Worm (Caenorhabditis elegans) whole organism, young adult: Measurements from ENCODE around the gene T04A11.1.

Experiments
- B0261.1 ChIP-seq: sonication (generic microtip); optimal IDR thresholded peaks from 2 replicates; lab custom pipeline; 2016; ENCODE audit warnings: mild to moderate bottlenecking, missing genetic modification characterization, moderate library complexity, missing compliant biosample characterization
- B0336.3 ChIP-seq: fragments of 200-800 bp; sonication (Bioruptor generic); IDR thresholded peaks from 2 replicates; pipeline ENCODE4 v1.3.6; 2022; ENCODE audit warnings: missing genetic modification characterization, missing compliant biosample characterization
- F22D6.2 ChIP-seq: sonication (generic microtip); optimal IDR thresholded peaks from 2 replicates; lab custom pipeline; 2016; ENCODE audit warnings: mild to moderate bottlenecking, missing genetic modification characterization, missing compliant biosample characterization
- F33H1.4 ChIP-seq: fragments of 200-800 bp; sonication (Bioruptor generic); IDR thresholded peaks from 2 replicates; pipeline ENCODE4 v1.3.6; 2022; ENCODE audit warnings: missing genetic modification reagents, missing genetic modification characterization, missing compliant biosample characterization
- F55B11.4 ChIP-seq: sonication (generic microtip); optimal IDR thresholded peaks from 2 replicates; lab custom pipeline; 2016; ENCODE audit warnings: missing compliant biosample characterization, missing genetic modification characterization, borderline replicate concordance; ENCODE audit not compliant: insufficient read depth
- F57A8.1 ChIP-seq: fragments of 200-800 bp; sonication (Bioruptor generic); optimal IDR thresholded peaks from 2 replicates; lab custom pipeline; 2018; ENCODE audit warnings: mild to moderate bottlenecking, missing genetic modification characterization, moderate library complexity, missing compliant biosample characterization
- T07F8.4 ChIP-seq: sonication (generic microtip); optimal IDR thresholded peaks from 2 replicates; lab custom pipeline; 2016; ENCODE audit warnings: mild to moderate bottlenecking, missing genetic modification characterization, moderate library complexity, missing compliant biosample characterization
- ZK185.1 ChIP-seq: sonication (generic microtip); optimal IDR thresholded peaks from 2 replicates; lab custom pipeline; 2016; ENCODE audit warnings: mild to moderate bottlenecking, missing genetic modification characterization, missing compliant biosample characterization; ENCODE audit not compliant: poor library complexity, severe bottlenecking
- aptf-2 ChIP-seq: fragments of 200-800 bp; sonication (Bioruptor generic); conservative IDR thresholded peaks from 2 replicates; pipeline ENCODE4 v1.3.6; 2022; ENCODE audit warnings: missing genetic modification reagents, missing genetic modification characterization, missing compliant biosample characterization
- aptf-3 ChIP-seq: fragments of 200-800 bp; sonication (Bioruptor generic); IDR thresholded peaks from 2 replicates; pipeline ENCODE4 v1.3.6; 2022; ENCODE audit warnings: missing genetic modification characterization, missing compliant biosample characterization
- athp-1 ChIP-seq: sonication (generic microtip); optimal IDR thresholded peaks from 2 replicates; lab custom pipeline; 2017; ENCODE audit warnings: mild to moderate bottlenecking, missing genetic modification characterization, missing compliant biosample characterization
- attf-3 ChIP-seq: fragments of 200-800 bp; sonication (Bioruptor generic); conservative IDR thresholded peaks from 2 replicates; pipeline ENCODE4 v1.3.6; 2022; ENCODE audit warnings: missing genetic modification reagents, missing genetic modification characterization, missing compliant biosample characterization
- attf-6 ChIP-seq: fragments of 200-800 bp; sonication (Bioruptor generic); IDR thresholded peaks from 2 replicates; pipeline ENCODE4 v1.3.6; 2022; ENCODE audit warnings: missing genetic modification reagents, missing genetic modification characterization, missing compliant biosample characterization
- bed-1 ChIP-seq: fragments of 200-800 bp; sonication (Bioruptor generic); IDR thresholded peaks from 2 replicates; pipeline ENCODE4 v1.3.6; 2022; ENCODE audit warnings: missing genetic modification reagents, missing genetic modification characterization, missing compliant biosample characterization
- bed-2 ChIP-seq: fragments of 200-800 bp; sonication (Bioruptor generic); IDR thresholded peaks from 2 replicates; pipeline ENCODE4 v1.3.6; 2022; ENCODE audit warnings: missing genetic modification reagents, missing genetic modification characterization, missing compliant biosample characterization
- ceh-100 ChIP-seq: fragments of 200-800 bp; sonication (Bioruptor generic); IDR thresholded peaks from 2 replicates; pipeline ENCODE4 v1.3.6; 2022; ENCODE audit warnings: missing genetic modification reagents, missing genetic modification characterization, missing compliant biosample characterization
- dox-1 ChIP-seq: fragments of 200-800 bp; sonication (Bioruptor generic); IDR thresholded peaks from 2 replicates; pipeline ENCODE4 v1.3.6; 2022; ENCODE audit warnings: missing genetic modification reagents, missing genetic modification characterization, missing compliant biosample characterization
- dpff-1 ChIP-seq: sonication (generic microtip); optimal IDR thresholded peaks from 2 replicates; lab custom pipeline; 2017; ENCODE audit warnings: mild to moderate bottlenecking, missing genetic modification characterization, missing compliant biosample characterization
- efl-1 ChIP-seq: fragments of 150-350 bp; optimal IDR thresholded peaks from 2 replicates; lab custom pipeline; 2014; ENCODE audit warnings: missing biosample characterization, missing genetic modification reagents, missing genetic modification characterization
- hlh-26 ChIP-seq: fragments of 200-800 bp; sonication (Bioruptor generic); conservative IDR thresholded peaks from 2 replicates; pipeline ENCODE4 v1.3.6; 2022; ENCODE audit warnings: missing genetic modification reagents, missing genetic modification characterization, missing compliant biosample characterization
- lag-1 ChIP-seq: fragments of 200-800 bp; sonication (Bioruptor generic); IDR thresholded peaks from 2 replicates; pipeline ENCODE4 v1.3.6; 2022; ENCODE audit warnings: missing genetic modification reagents, missing genetic modification characterization, missing compliant biosample characterization
- lin-40 ChIP-seq: sonication (generic microtip); optimal IDR thresholded peaks from 2 replicates; lab custom pipeline; 2016; ENCODE audit warnings: missing genetic modification characterization, mild to moderate bottlenecking, missing compliant biosample characterization, missing genotype, missing genetic modification reagents
- lsl-1 ChIP-seq: fragments of 200-800 bp; sonication (Bioruptor generic); optimal IDR thresholded peaks from 2 replicates; lab custom pipeline; 2018; ENCODE audit warnings: mild to moderate bottlenecking, missing genetic modification characterization, moderate library complexity, missing compliant biosample characterization
- madf-10 ChIP-seq: sonication (generic microtip); optimal IDR thresholded peaks from 2 replicates; lab custom pipeline; 2016; ENCODE audit warnings: mild to moderate bottlenecking, missing genetic modification characterization, missing compliant biosample characterization
- madf-3 ChIP-seq: fragments of 200-800 bp; sonication (Bioruptor generic); IDR thresholded peaks from 2 replicates; pipeline ENCODE4 v1.3.6; 2022; ENCODE audit warnings: missing genetic modification reagents, missing genetic modification characterization, missing compliant biosample characterization
- mel-28 ChIP-seq: sonication (generic microtip); optimal IDR thresholded peaks from 2 replicates; lab custom pipeline; 2016; ENCODE audit warnings: borderline replicate concordance, mild to moderate bottlenecking, missing genetic modification characterization, missing compliant biosample characterization
- mes-4 ChIP-seq: sonication (generic microtip); optimal IDR thresholded peaks from 2 replicates; lab custom pipeline; 2016; ENCODE audit warnings: missing genotype, missing genetic modification characterization, missing compliant biosample characterization
- mxl-1 ChIP-seq: sonication (generic microtip); optimal IDR thresholded peaks from 2 replicates; lab custom pipeline; 2016; ENCODE audit warnings: missing genetic modification characterization, missing compliant biosample characterization
- nfya-2 ChIP-seq: fragments of 200-800 bp; sonication (Bioruptor generic); IDR thresholded peaks from 2 replicates; pipeline ENCODE4 v1.3.6; 2022; ENCODE audit warnings: missing genetic modification reagents, missing genetic modification characterization, missing compliant biosample characterization
- nfyb-1 ChIP-seq: fragments of 200-800 bp; sonication (Bioruptor generic); IDR thresholded peaks from 2 replicates; pipeline ENCODE4 v1.3.6; 2022; ENCODE audit warnings: missing genetic modification reagents, missing genetic modification characterization, missing compliant biosample characterization
- nhr-27 ChIP-seq: fragments of 200-800 bp; sonication (Bioruptor generic); optimal IDR thresholded peaks from 2 replicates; lab custom pipeline; 2018; ENCODE audit warnings: mild to moderate bottlenecking, missing genetic modification characterization, moderate library complexity, missing compliant biosample characterization
- nhr-90 ChIP-seq: sonication (generic microtip); optimal IDR thresholded peaks from 2 replicates; lab custom pipeline; 2016; ENCODE audit warnings: missing genotype, mild to moderate bottlenecking, missing genetic modification characterization, missing compliant biosample characterization
- rcor-1 ChIP-seq: fragments of 200-800 bp; sonication (Bioruptor generic); IDR thresholded peaks from 2 replicates; pipeline ENCODE4 v1.3.6; 2022; ENCODE audit warnings: missing genetic modification reagents, missing genetic modification characterization, missing compliant biosample characterization
- sdz-38 ChIP-seq: sonication (generic microtip); optimal IDR thresholded peaks from 2 replicates; lab custom pipeline; 2016; ENCODE audit warnings: missing genotype, missing genetic modification characterization, missing compliant biosample characterization
- snpc-3.4 ChIP-seq: sonication (generic microtip); optimal IDR thresholded peaks from 2 replicates; lab custom pipeline; 2017; ENCODE audit warnings: missing genetic modification characterization, mild to moderate bottlenecking, missing compliant biosample characterization, antibody characterized with exemption, moderate library complexity, missing genotype, missing genetic modification reagents
- snpc-4 ChIP-seq, 5 experiments: fragments of 150-350 bp in 1 of 5; sonication (generic microtip) in 4 of 5; optimal IDR thresholded peaks; 2 replicates each; lab custom pipeline; 2014 to 2018; ENCODE audit warnings: missing genetic modification characterization in 5 of 5, missing biosample characterization in 3 of 5, antibody characterized with exemption in 2 of 5, mild to moderate bottlenecking in 2 of 5, missing compliant biosample characterization in 2 of 5, missing genotype in 2 of 5, moderate library complexity in 2 of 5, missing genetic modification reagents in 1 of 5
- sptf-2 ChIP-seq: fragments of 200-800 bp; sonication (Bioruptor generic); optimal IDR thresholded peaks from 2 replicates; lab custom pipeline; 2018; ENCODE audit warnings: mild to moderate bottlenecking, missing genetic modification characterization, missing compliant biosample characterization
- zim-3 ChIP-seq: sonication (generic microtip); optimal IDR thresholded peaks from 2 replicates; lab custom pipeline; 2017; ENCODE audit warnings: mild to moderate bottlenecking, missing genetic modification characterization, moderate library complexity, missing compliant biosample characterization
- ztf-22 ChIP-seq: fragments of 200-800 bp; sonication (Bioruptor generic); optimal IDR thresholded peaks from 2 replicates; lab custom pipeline; 2018; ENCODE audit warnings: mild to moderate bottlenecking, missing genetic modification characterization, moderate library complexity, missing compliant biosample characterization
- ztf-6 ChIP-seq: fragments of 200-800 bp; sonication (Bioruptor generic); IDR thresholded peaks from 2 replicates; pipeline ENCODE4 v1.3.6; 2022; ENCODE audit warnings: missing genetic modification reagents, missing genetic modification characterization, missing compliant biosample characterization

Gene T04A11.1

DNA sequence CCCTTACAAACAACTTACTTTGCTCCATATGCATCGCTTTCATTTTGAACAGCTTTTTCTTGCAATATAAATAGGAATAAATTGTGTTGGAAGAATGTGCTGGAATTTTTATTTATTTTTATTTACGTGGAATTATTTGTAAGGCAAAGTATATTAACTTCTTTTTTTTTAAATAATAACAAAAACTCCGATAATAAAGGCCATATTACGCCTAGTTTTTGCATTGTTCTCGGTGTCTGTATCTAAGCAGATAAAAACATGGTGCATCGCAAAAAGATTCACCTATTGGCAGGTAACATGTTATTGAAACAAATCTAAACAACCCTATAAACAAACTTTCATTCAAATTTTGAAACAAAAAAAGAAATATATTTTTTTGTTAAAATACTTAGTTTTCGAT lies 13.5 kb downstream of the T04A11.1 start, which contains the start of gene C25G4.8:
Gene C25G4.8, minus strand, starts transcription at position 101 of the 400 bp plus-strand sequence.
- no peak for TF ChIP-seq F55B11.4
- TF ChIP-seq bed-2 (GFP tag; lab: Robert Waterston, UW) = no peak
- TF ChIP-seq lsl-1 (GFP tag; lab: Kevin White, UChicago) = no peak
- TF ChIP-seq bed-1 = no peak
- TF ChIP-seq ztf-22 (GFP tag; lab: Kevin White, UChicago) = no peak
- no peak for TF ChIP-seq attf-3
- no peak for TF ChIP-seq madf-10 (tag; lab: Kevin White, UChicago)
- TF ChIP-seq sptf-2 (GFP tag; lab: Kevin White, UChicago) = no peak
- TF ChIP-seq rcor-1 (GFP tag; lab: Robert Waterston, UW) = no peak
- no peak for TF ChIP-seq lin-40 (tag; lab: Kevin White, UChicago)
- TF ChIP-seq nfya-2 (GFP tag; lab: Robert Waterston, UW) = no peak
- TF ChIP-seq B0336.3 (GFP tag; lab: Robert Waterston, UW) = no peak
- TF ChIP-seq ZK185.1 (tag; lab: Kevin White, UChicago) = no peak
- TF ChIP-seq ztf-6 (GFP tag; lab: Robert Waterston, UW) = no peak
- no peak for TF ChIP-seq T07F8.4
- no peak for TF ChIP-seq snpc-4 (GFP tag; optimal IDR thresholded peaks at IDR 0.05; lab: Kevin White, UChicago)
- no peak for TF ChIP-seq snpc-4 (tag; optimal IDR thresholded peaks at IDR 0.05; lab: Kevin White, UChicago)
- TF ChIP-seq mxl-1 = no peak
- TF ChIP-seq sdz-38 (tag; lab: Kevin White, UChicago) = no peak
- TF ChIP-seq nhr-27 (tag; lab: Kevin White, UChicago) = no peak
- TF ChIP-seq nhr-90 (tag; lab: Kevin White, UChicago) = no peak
- TF ChIP-seq, all 124 proteins: peak for 0

ce11 chrIV:12456613-12457012 lies 20.2 kb downstream of the T04A11.1 start, which contains the start of gene C25G4.7:
TSS of gene C25G4.7 (plus strand) at chrIV:12456913.
- no peak for TF ChIP-seq aptf-3 (GFP tag; lab: Robert Waterston, UW)
- no peak for TF ChIP-seq snpc-3.4 (tag; lab: Kevin White, UChicago)
- TF ChIP-seq dox-1 = no peak
- no peak for TF ChIP-seq zim-3
- no peak for TF ChIP-seq mel-28
- TF ChIP-seq F22D6.2 = no peak
- TF ChIP-seq dpff-1 (tag; lab: Kevin White, UChicago) = no peak
- no peak for TF ChIP-seq sptf-2 (GFP tag; lab: Kevin White, UChicago)
- no peak for TF ChIP-seq F57A8.1
- no peak for TF ChIP-seq B0261.1 (tag; lab: Kevin White, UChicago)
- TF ChIP-seq hlh-26 (GFP tag; lab: Robert Waterston, UW) = no peak

DNA sequence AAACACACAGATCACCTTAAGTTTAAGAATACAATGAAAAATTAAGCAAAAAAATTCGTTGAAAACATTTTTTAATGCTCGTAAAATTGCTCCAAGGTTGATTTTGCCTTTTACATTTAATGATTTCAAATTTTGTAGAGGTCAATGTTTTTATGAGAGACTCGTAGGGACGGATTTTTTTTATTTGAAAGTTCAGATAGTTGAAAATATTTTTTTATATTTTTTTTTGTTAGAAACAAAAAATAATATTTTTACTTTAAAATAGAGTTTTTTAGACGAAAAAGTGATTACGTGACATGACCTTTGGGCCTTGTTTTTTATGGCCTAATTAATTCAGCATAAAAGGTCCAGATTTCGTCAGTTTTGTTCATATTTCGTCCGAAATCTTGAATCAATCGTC lies 22.1 kb downstream of the T04A11.1 start, which contains the start of gene smz-1:
Gene smz-1, plus strand, starts transcription at position 301 of the 400 bp plus-strand sequence.
- TF ChIP-seq ceh-100 (GFP tag; lab: Robert Waterston, UW) = no peak
- TF ChIP-seq madf-3 (GFP tag; lab: Robert Waterston, UW) = no peak
- no peak for TF ChIP-seq aptf-2 (GFP tag; lab: Robert Waterston, UW)
- TF ChIP-seq attf-3 = no peak
- TF ChIP-seq nfyb-1 (GFP tag; lab: Robert Waterston, UW) = no peak
- TF ChIP-seq lag-1 (GFP tag; lab: Robert Waterston, UW) = no peak
- TF ChIP-seq efl-1 (GFP tag; lab: Kevin White, UChicago) = no peak
- no peak for TF ChIP-seq athp-1 (tag; lab: Kevin White, UChicago)
- TF ChIP-seq attf-6 = no peak
- no peak for TF ChIP-seq mes-4
- TF ChIP-seq B0261.1 (tag; lab: Kevin White, UChicago) = no peak
- TF ChIP-seq mxl-1 = no peak
- no peak for TF ChIP-seq F33H1.4 (GFP tag; lab: Robert Waterston, UW)
- TF ChIP-seq bed-2 (GFP tag; lab: Robert Waterston, UW) = no peak
